Worm (Caenorhabditis elegans): ENCODE measurements around the gene atf-6.

DNA sequence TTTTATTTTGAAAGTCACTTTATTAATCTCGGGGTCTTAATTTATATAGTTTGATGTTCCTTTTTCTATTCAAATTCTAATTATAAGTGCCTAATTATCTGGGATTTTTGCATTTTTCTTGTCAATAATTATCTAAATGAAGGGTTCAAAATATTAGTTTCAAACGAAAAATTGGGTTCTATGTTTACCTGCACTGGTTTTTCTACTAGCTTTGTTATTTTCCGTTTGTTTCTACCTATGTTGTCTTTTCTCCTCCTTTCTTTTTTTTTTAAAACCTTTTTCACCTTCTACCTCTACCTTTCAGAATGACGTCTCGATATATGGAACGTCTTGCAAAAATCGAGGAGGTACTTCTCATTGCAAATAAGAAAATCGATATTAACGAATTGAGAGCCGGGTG lies 4.0 kb downstream of the atf-6 start, which contains the start of gene tbc-13:
- TF ChIP-seq ceh-13 (GFP tag; optimal IDR thresholded peaks at IDR 0.05) (no peak), ama-1 (optimal IDR thresholded peaks at IDR 0.05) (no peak), flt-1 (GFP tag; IDR thresholded peaks at IDR 0.05) (no peak), F13C5.2 (tag; optimal IDR thresholded peaks at IDR 0.05) (no peak), B0310.2 (tag; optimal IDR thresholded peaks at IDR 0.05) (no peak), tra-4 (tag; optimal IDR thresholded peaks at IDR 0.05) (no peak), pes-1 (GFP tag; IDR thresholded peaks at IDR 0.05) (no peak), ceh-36 (tag; optimal IDR thresholded peaks at IDR 0.05) (no peak), tbx-37 (GFP tag; conservative IDR thresholded peaks at IDR 0.05) (no peak), hmbx-1 (tag; optimal IDR thresholded peaks at IDR 0.05) (no peak)
